Worm (Caenorhabditis elegans) whole organism, L2 larva: ENCODE data around the gene nspg-7.1.

ENCODE experiments used
- nhr-237 ChIP-seq: fragments of 150-350 bp; optimal IDR thresholded peaks from 2 replicates; lab custom pipeline; 2014; ENCODE audit warnings: missing biosample characterization, missing genetic modification characterization
- zag-1 ChIP-seq: fragments of 150-350 bp; optimal IDR thresholded peaks from 2 replicates; lab custom pipeline; 2014; ENCODE audit warnings: missing biosample characterization, missing genetic modification characterization

ce11 chrIV:9333007-9333406, 2.4 kb upstream of the nspg-7.1 start:
- TF ChIP-seq zag-1 (no peak), nhr-237 (tag; lab: Kevin White, UChicago) (no peak)
